Worm (Caenorhabditis elegans): Measurements from ENCODE around the gene sec-15.

sec-15 gene

ce11 chrX:8835405-8835804 is at the start of gene sec-15:
Gene sec-15, minus strand, starts transcription at chrX:8835715.
- no peak for TF ChIP-seq duxl-1 (tag; optimal IDR thresholded peaks at IDR 0.05; ENCODE audit: poor library complexity)
- TF ChIP-seq lin-15B (tag; optimal IDR thresholded peaks at IDR 0.05): no peak
- TF ChIP-seq F49E8.2 (tag; optimal IDR thresholded peaks at IDR 0.05; ENCODE audit: borderline replicate concordance): no peak
- TF ChIP-seq pqm-1 (tag; optimal IDR thresholded peaks at IDR 0.05): peak; percentile 81
- no peak for TF ChIP-seq aly-2 (tag; optimal IDR thresholded peaks at IDR 0.05)
- TF ChIP-seq egl-43 (GFP tag; IDR thresholded peaks at IDR 0.05): no peak
- TF ChIP-seq saeg-2 (GFP tag; IDR thresholded peaks at IDR 0.05): no peak
- TF ChIP-seq nhr-76 (tag; optimal IDR thresholded peaks at IDR 0.05): no peak
- no peak for TF ChIP-seq ces-1 (GFP tag; optimal IDR thresholded peaks at IDR 0.05)
- no peak for TF ChIP-seq daf-19 (GFP tag; conservative IDR thresholded peaks at IDR 0.05)
- no peak for TF ChIP-seq zip-2 (tag; optimal IDR thresholded peaks at IDR 0.05)
- no peak for TF ChIP-seq lim-7 (GFP tag; IDR thresholded peaks at IDR 0.05)
- no peak for TF ChIP-seq daf-16 (GFP tag; optimal IDR thresholded peaks at IDR 0.05)
- peak; percentile 45 for TF ChIP-seq daf-16 (tag; optimal IDR thresholded peaks at IDR 0.05)
- TF ChIP-seq hif-1 (tag; optimal IDR thresholded peaks at IDR 0.05): no peak
- TF ChIP-seq T26A8.4 (GFP tag; IDR thresholded peaks at IDR 0.05): no peak
- no peak for TF ChIP-seq snpc-4 (tag; optimal IDR thresholded peaks at IDR 0.05)

ce11 chrX:8882162-8882561 is 46.6 kb upstream of the sec-15 start:
- TF ChIP-seq nhr-25 (tag; optimal IDR thresholded peaks at IDR 0.05; ENCODE audit: borderline replicate concordance, insufficient read depth): peak; percentile 58
- no peak for TF ChIP-seq unc-130 (GFP tag; optimal IDR thresholded peaks at IDR 0.05)

ce11 chrX:8879349-8879748 is 43.8 kb upstream of the sec-15 start, which contains the start of gene C06E2.2:
Gene C06E2.2, plus strand, starts transcription at chrX:8879649.
- TF ChIP-seq ctbp-1 (GFP tag; IDR thresholded peaks at IDR 0.05) (no peak), egl-43 (GFP tag; IDR thresholded peaks at IDR 0.05) (no peak), aha-1 (tag) (no peak), unc-62 (GFP tag; optimal IDR thresholded peaks at IDR 0.05 in 1 of 2) (peak in 1 of 2 experiments; percentile 88), unc-62 (tag; optimal IDR thresholded peaks at IDR 0.05) (no peak), dmd-6 (GFP tag; IDR thresholded peaks at IDR 0.05) (no peak)

ce11 chrX:8878709-8879108 is 43.2 kb upstream of the sec-15 start:
- TF ChIP-seq lir-3 (tag; optimal IDR thresholded peaks at IDR 0.05): no peak
- no peak for TF ChIP-seq saeg-2 (GFP tag; IDR thresholded peaks at IDR 0.05)
- no peak for TF ChIP-seq hmg-1.1 (GFP tag; IDR thresholded peaks at IDR 0.05)
- TF ChIP-seq Y48G9A.11 (GFP tag; IDR thresholded peaks at IDR 0.05): no peak
- no peak for TF ChIP-seq unc-62 (GFP tag; optimal IDR thresholded peaks at IDR 0.05 in 1 of 2)
- TF ChIP-seq unc-62 (tag; optimal IDR thresholded peaks at IDR 0.05): no peak
- TF ChIP-seq mes-2 (tag; optimal IDR thresholded peaks at IDR 0.05; ENCODE audit: poor library complexity, severe bottlenecking): no peak
- TF ChIP-seq T20F7.1 (GFP tag; optimal IDR thresholded peaks at IDR 0.05): no peak
- TF ChIP-seq snpc-4 (tag; optimal IDR thresholded peaks at IDR 0.05): no peak
- TF ChIP-seq php-3 (GFP tag; IDR thresholded peaks at IDR 0.05): no peak
- no peak for TF ChIP-seq ces-1 (GFP tag; optimal IDR thresholded peaks at IDR 0.05)
- TF ChIP-seq zip-2 (tag; optimal IDR thresholded peaks at IDR 0.05): no peak
- TF ChIP-seq lin-39 (tag; optimal IDR thresholded peaks at IDR 0.05): no peak
- no peak for TF ChIP-seq ceh-62 (tag; optimal IDR thresholded peaks at IDR 0.05)
- TF ChIP-seq F10B5.3 (tag; optimal IDR thresholded peaks at IDR 0.05): no peak
- TF ChIP-seq lin-38 (GFP tag; IDR thresholded peaks at IDR 0.05): no peak
- TF ChIP-seq ceh-32 (tag; optimal IDR thresholded peaks at IDR 0.05; ENCODE audit: poor library complexity): no peak
- TF ChIP-seq zfp-2 (tag; optimal IDR thresholded peaks at IDR 0.05): no peak
- no peak for TF ChIP-seq Y75B8A.6 (GFP tag; IDR thresholded peaks at IDR 0.05)
